Worm (Caenorhabditis elegans) whole organism, L1 larva: ENCODE results near the gene hizr-1.

Experiments used
- C16A3.4 ChIP-seq: fragments of 150-350 bp; optimal IDR thresholded peaks from 2 replicates; lab custom pipeline; 2014; ENCODE audit warnings: missing biosample characterization, missing genetic modification characterization
- aha-1 ChIP-seq: fragments of 150-350 bp; optimal IDR thresholded peaks from 2 replicates; lab custom pipeline; 2014; ENCODE audit warnings: missing biosample characterization, missing genetic modification characterization
- ama-1 ChIP-seq: fragments of 150-350 bp; optimal IDR thresholded peaks from 2 replicates; lab custom pipeline; 2014
- blmp-1 ChIP-seq: fragments of 150-350 bp; optimal IDR thresholded peaks from 2 replicates; lab custom pipeline; 2014; ENCODE audit warnings: missing biosample characterization, missing genetic modification characterization
- ceh-63 ChIP-seq: fragments of 200-800 bp; sonication (Bioruptor generic); optimal IDR thresholded peaks from 2 replicates; lab custom pipeline; 2018; ENCODE audit warnings: mild to moderate bottlenecking, missing genetic modification characterization, missing compliant biosample characterization
- ceh-90 ChIP-seq: sonication (generic microtip); optimal IDR thresholded peaks from 2 replicates; lab custom pipeline; 2016; ENCODE audit warnings: missing genetic modification characterization, missing compliant biosample characterization
- dpl-1 ChIP-seq, 3 experiments: fragments of 150-350 bp in 2 of 3; sonication (generic microtip) in 1 of 3; optimal IDR thresholded peaks; 2 replicates each; lab custom pipeline; 2014 to 2017; ENCODE audit warnings: missing biosample characterization in 3 of 3, missing genetic modification characterization in 3 of 3, missing genetic modification reagents in 3 of 3
- efl-1 ChIP-seq, 4 experiments: fragments of 150-350 bp; optimal IDR thresholded peaks in 3 of 4; peaks in 1 of 4; 1 replicate in 1 of 4; 2 replicates in 3 of 4; lab custom pipeline; 2014; ENCODE audit warnings: missing biosample characterization in 2 of 4, missing genetic modification characterization in 2 of 4, missing genetic modification reagents in 2 of 4
- egl-27 ChIP-seq, 2 experiments: fragments of 150-350 bp in 1 of 2; sonication (generic microtip); optimal IDR thresholded peaks; 3 replicates each; lab custom pipeline; 2017 to 2018; ENCODE audit warnings: missing biosample characterization in 2 of 2, missing genetic modification characterization in 2 of 2, missing genetic modification reagents in 2 of 2
- elt-2 ChIP-seq: sonication (generic microtip); optimal IDR thresholded peaks from 2 replicates; lab custom pipeline; 2016; ENCODE audit warnings: missing genetic modification characterization, mild to moderate bottlenecking, inconsistent platforms, missing compliant biosample characterization, missing genetic modification reagents
- grh-1 ChIP-seq: fragments of 200-800 bp; sonication (Bioruptor generic); IDR thresholded peaks from 2 replicates; pipeline ENCODE4 v1.3.6; 2022; ENCODE audit warnings: missing genetic modification reagents, missing genetic modification characterization, missing compliant biosample characterization
- hpl-2 ChIP-seq: fragments of 150-350 bp; optimal IDR thresholded peaks from 2 replicates; lab custom pipeline; 2014; ENCODE audit warnings: missing biosample characterization, missing genetic modification reagents, missing genetic modification characterization
- isw-1 ChIP-seq: fragments of 200-800 bp; sonication (Bioruptor generic); IDR thresholded peaks from 2 replicates; pipeline ENCODE4 v1.3.6; 2022; ENCODE audit warnings: missing genetic modification characterization, missing compliant biosample characterization
- jun-1 ChIP-seq: fragments of 150-350 bp; optimal IDR thresholded peaks from 2 replicates; lab custom pipeline; 2014; ENCODE audit warnings: missing biosample characterization, missing genetic modification reagents, missing genetic modification characterization
- lin-14 ChIP-seq: fragments of 200-800 bp; sonication (Bioruptor generic); optimal IDR thresholded peaks from 2 replicates; lab custom pipeline; 2018; ENCODE audit warnings: mild to moderate bottlenecking, missing genetic modification characterization, moderate library complexity, missing compliant biosample characterization
- lin-15B ChIP-seq: fragments of 150-350 bp; sonication (generic microtip); optimal IDR thresholded peaks from 3 replicates; lab custom pipeline; 2014; ENCODE audit warnings: missing biosample characterization, missing genetic modification characterization
- lin-35 ChIP-seq, 2 experiments: fragments of 150-350 bp; optimal IDR thresholded peaks; 2 replicates each; lab custom pipeline; 2014; ENCODE audit warnings: missing biosample characterization in 2 of 2, missing genetic modification characterization in 2 of 2, missing genetic modification reagents in 2 of 2
- lin-39 ChIP-seq: fragments of 150-350 bp; optimal IDR thresholded peaks from 2 replicates; lab custom pipeline; 2014; ENCODE audit warnings: missing biosample characterization, missing genetic modification reagents, missing genetic modification characterization
- lsy-2 ChIP-seq, 2 experiments: fragments of 150-350 bp; optimal IDR thresholded peaks; 2 replicates each; lab custom pipeline; 2014; ENCODE audit warnings: missing biosample characterization in 2 of 2, missing genetic modification characterization in 2 of 2
- mdl-1 ChIP-seq, 2 experiments: fragments of 150-350 bp; optimal IDR thresholded peaks; 2 replicates each; lab custom pipeline; 2014 to 2017; ENCODE audit warnings: missing biosample characterization in 2 of 2, missing genetic modification characterization in 2 of 2, inconsistent platforms in 1 of 2
- mef-2 ChIP-seq: fragments of 150-350 bp; optimal IDR thresholded peaks from 2 replicates; lab custom pipeline; 2014; ENCODE audit warnings: missing biosample characterization, missing genetic modification characterization
- nhr-11 ChIP-seq: fragments of 150-350 bp; optimal IDR thresholded peaks from 2 replicates; lab custom pipeline; 2014; ENCODE audit warnings: missing biosample characterization, missing genetic modification characterization
- nhr-237 ChIP-seq: fragments of 150-350 bp; optimal IDR thresholded peaks from 2 replicates; lab custom pipeline; 2014; ENCODE audit warnings: missing biosample characterization, missing genetic modification characterization
- nhr-47 ChIP-seq: sonication (generic microtip); optimal IDR thresholded peaks from 2 replicates; lab custom pipeline; 2016; ENCODE audit warnings: mild to moderate bottlenecking, missing genetic modification characterization, moderate library complexity, missing compliant biosample characterization
- nhr-71 ChIP-seq: sonication (generic microtip); optimal IDR thresholded peaks from 2 replicates; lab custom pipeline; 2016; ENCODE audit warnings: mild to moderate bottlenecking, missing genetic modification characterization, moderate library complexity, missing compliant biosample characterization
- nhr-76 ChIP-seq: sonication (generic microtip); optimal IDR thresholded peaks from 2 replicates; lab custom pipeline; 2017; ENCODE audit warnings: missing biosample characterization, missing genetic modification characterization
- nhr-85 ChIP-seq: sonication (generic microtip); peaks from one replicate; lab custom pipeline; 2016; ENCODE audit warnings: missing genetic modification characterization, inconsistent platforms, missing compliant biosample characterization
- pag-3 ChIP-seq: sonication (generic microtip); optimal IDR thresholded peaks from 2 replicates; lab custom pipeline; 2017; ENCODE audit warnings: missing genetic modification characterization, mild to moderate bottlenecking, missing compliant biosample characterization, antibody characterized with exemption, borderline replicate concordance; ENCODE audit not compliant: insufficient read depth
- pax-3 ChIP-seq: fragments of 200-800 bp; sonication (Bioruptor generic); optimal IDR thresholded peaks from 2 replicates; lab custom pipeline; 2018; ENCODE audit warnings: mild to moderate bottlenecking, missing genetic modification characterization, moderate library complexity, missing compliant biosample characterization
- rnt-1 ChIP-seq: sonication (generic microtip); optimal IDR thresholded peaks from 2 replicates; lab custom pipeline; 2016; ENCODE audit warnings: mild to moderate bottlenecking, missing genetic modification characterization, moderate library complexity, missing compliant biosample characterization
- skn-1 ChIP-seq: fragments of 150-350 bp; optimal IDR thresholded peaks from 2 replicates; lab custom pipeline; 2014; ENCODE audit warnings: missing biosample characterization, missing genetic modification characterization
- snu-23 ChIP-seq: sonication (generic microtip); optimal IDR thresholded peaks from 2 replicates; lab custom pipeline; 2016; ENCODE audit warnings: missing genetic modification characterization, missing compliant biosample characterization
- unc-130 ChIP-seq: fragments of 150-350 bp; optimal IDR thresholded peaks from 2 replicates; lab custom pipeline; 2017; ENCODE audit warnings: missing biosample characterization, missing genetic modification characterization, inconsistent platforms
- zag-1 ChIP-seq: fragments of 150-350 bp; optimal IDR thresholded peaks from 2 replicates; lab custom pipeline; 2014; ENCODE audit warnings: missing biosample characterization, missing genetic modification characterization

Gene hizr-1

DNA sequence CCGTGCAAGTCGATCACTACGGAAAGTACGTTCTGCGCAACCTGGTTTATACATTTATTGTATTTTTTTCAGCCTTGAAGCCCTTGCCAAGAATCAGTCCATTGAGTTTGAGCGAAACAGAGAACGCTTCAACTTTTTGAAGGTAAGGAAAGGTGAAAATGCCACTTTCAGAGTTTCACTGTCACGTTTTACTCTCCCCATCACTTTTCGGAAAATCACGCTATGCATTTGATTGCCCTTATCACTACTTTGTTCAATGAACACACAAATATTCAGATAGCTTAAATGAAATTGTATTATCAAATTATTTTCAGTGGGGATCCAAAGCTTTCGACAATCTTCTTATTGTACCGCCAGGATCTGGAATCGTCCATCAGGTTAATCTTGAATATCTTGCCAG is 22.4 kb downstream of the hizr-1 start:
- TF ChIP-seq efl-1 (optimal IDR thresholded peaks at IDR 0.05; lab: Kevin White, UChicago) (no peak), efl-1 (GFP tag; optimal IDR thresholded peaks at IDR 0.05 in 1 of 2; lab: Kevin White, UChicago) (peak in 1 of 2 experiments; percentile 73), nhr-85 (no peak), pax-3 (tag; lab: Kevin White, UChicago) (no peak), lin-35 (GFP tag; optimal IDR thresholded peaks at IDR 0.05; lab: Kevin White, UChicago) (peak in 1 of 2 experiments; percentile 56), elt-2 (tag; lab: Kevin White, UChicago) (peak; percentile 33), ama-1 (lab: Kevin White, UChicago) (no peak)

DNA sequence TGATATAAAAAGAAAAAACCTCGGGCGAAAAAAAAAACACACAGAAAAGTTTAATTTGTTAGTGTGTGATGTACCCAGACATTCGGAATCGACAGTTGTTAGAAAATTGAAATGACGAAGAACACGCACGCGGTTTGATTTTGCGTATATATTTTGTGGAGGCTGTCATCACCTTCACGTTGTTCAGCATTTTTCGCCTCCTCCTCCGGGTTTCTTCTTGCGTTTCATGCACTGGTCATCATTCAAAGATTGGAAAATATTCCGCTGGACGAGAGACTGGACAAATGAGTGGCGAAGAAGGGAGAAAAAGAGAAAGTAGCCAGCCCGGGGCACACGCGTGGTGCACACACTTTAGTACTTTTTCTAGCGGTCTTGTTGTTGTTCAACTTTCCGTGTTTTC is 26.8 kb downstream of the hizr-1 start:
- TF ChIP-seq lin-39 (tag; lab: Kevin White, UChicago) (no peak), unc-130 (peak; percentile 45), lin-14 (GFP tag; lab: Kevin White, UChicago) (peak; percentile 69), mdl-1 (tag; optimal IDR thresholded peaks at IDR 0.05; lab: Kevin White, UChicago) (peak in 1 of 2 experiments; percentile 3), mef-2 (tag; lab: Kevin White, UChicago) (no peak), rnt-1 (tag; lab: Kevin White, UChicago) (peak; percentile 47), jun-1 (tag; lab: Kevin White, UChicago) (no peak), blmp-1 (tag; lab: Kevin White, UChicago) (peak; percentile 19), snu-23 (GFP tag; lab: Kevin White, UChicago) (peak; percentile 9), nhr-71 (tag; lab: Kevin White, UChicago) (peak; percentile 43)

DNA sequence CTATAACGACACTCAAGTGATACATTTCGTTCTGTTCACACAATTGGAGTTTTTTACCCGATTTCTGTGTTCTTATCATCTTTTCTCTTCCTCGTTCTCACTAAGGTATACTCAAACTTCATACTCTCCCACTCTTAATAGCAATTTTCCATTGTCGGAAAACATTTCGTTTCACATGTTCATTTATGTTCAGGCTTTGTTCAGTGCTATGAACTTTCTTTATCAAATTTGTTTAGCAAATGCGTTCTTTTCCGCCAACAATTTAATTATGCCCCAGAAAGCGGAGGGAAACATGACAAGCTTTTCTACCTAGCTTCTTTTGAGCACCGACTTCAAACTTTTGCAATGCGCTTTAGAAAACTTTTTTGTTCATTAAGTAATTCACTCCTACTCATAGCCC is 27.4 kb downstream of the hizr-1 start:
- TF ChIP-seq ceh-63 (GFP tag; lab: Kevin White, UChicago) (no peak), lin-15B (tag; lab: Kevin White, UChicago) (no peak), skn-1 (tag; lab: Kevin White, UChicago) (no peak), egl-27 (tag; optimal IDR thresholded peaks at IDR 0.05; lab: Kevin White, UChicago) (no peak), dpl-1 (GFP tag; optimal IDR thresholded peaks at IDR 0.05; lab: Kevin White, UChicago) (no peak), nhr-76 (tag; lab: Kevin White, UChicago) (no peak), zag-1 (tag; lab: Kevin White, UChicago) (no peak), aha-1 (tag; lab: Kevin White, UChicago) (no peak)

DNA sequence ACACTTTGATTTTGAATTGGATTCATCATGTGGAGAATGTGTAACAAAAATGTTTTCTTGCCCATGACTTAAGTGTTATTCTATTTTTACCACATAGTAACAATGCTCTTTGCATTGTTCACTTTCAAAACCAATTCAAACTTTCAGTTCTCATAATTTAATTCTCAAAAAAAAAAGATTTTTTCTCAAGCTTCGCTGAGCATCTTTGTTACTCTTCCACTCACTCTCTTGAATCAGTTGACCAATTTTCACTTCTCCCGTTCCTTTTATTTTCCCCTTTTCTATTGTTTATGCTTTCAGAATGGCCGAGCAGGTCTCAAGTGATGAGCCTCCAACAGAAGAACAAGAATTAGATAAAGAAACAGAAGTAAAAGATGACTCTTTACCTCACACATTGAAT is 28.1 kb downstream of the hizr-1 start, which contains the start of gene oct-2:
Gene oct-2 (plus strand): TSS at position 301 of the 400 bp plus-strand sequence.
- no peak for TF ChIP-seq nhr-47 (tag; lab: Kevin White, UChicago)
- TF ChIP-seq nhr-237 (tag; lab: Kevin White, UChicago): no peak
- TF ChIP-seq grh-1 (GFP tag; lab: Robert Waterston, UW): no peak
- TF ChIP-seq isw-1 (GFP tag; lab: Robert Waterston, UW): no peak
- TF ChIP-seq C16A3.4 (tag; lab: Kevin White, UChicago): no peak
- no peak for TF ChIP-seq lsy-2 (tag; optimal IDR thresholded peaks at IDR 0.05; lab: Kevin White, UChicago)
- no peak for TF ChIP-seq pag-3 (tag; lab: Kevin White, UChicago)
- no peak for TF ChIP-seq hpl-2 (GFP tag; lab: Kevin White, UChicago)
- TF ChIP-seq nhr-11 (tag; lab: Kevin White, UChicago): no peak
- no peak for TF ChIP-seq nhr-76 (tag; lab: Kevin White, UChicago)

DNA sequence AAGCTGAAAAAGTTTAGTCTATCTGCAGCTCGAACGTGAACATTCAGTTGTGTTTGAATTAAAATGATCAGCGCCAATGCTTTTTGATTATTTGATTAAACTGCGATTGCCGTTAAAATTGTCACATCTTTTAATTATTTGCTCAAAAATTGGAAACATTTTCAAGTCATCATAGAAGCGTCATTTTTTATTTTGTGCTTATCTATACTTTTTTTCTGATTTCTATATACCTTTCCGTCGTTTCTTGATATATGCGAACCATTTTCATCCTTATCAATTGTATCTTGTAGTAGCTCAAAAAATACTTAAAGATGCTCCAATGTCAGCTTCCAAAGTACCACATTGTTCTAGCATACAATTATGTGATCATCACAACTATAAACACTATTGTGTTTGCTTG is 33.2 kb downstream of the hizr-1 start:
- TF ChIP-seq elt-2 (tag; lab: Kevin White, UChicago): peak; percentile 71
- no peak for TF ChIP-seq ceh-90 (tag; lab: Kevin White, UChicago)
